Worm (Caenorhabditis elegans) whole organism, L1 larva: ENCODE measurements around the gene ucr-1.

Experiments
- Y116A8C.19 ChIP-seq: sonication (generic microtip); optimal IDR thresholded peaks from 2 replicates; lab custom pipeline; 2016; ENCODE audit warnings: missing compliant biosample characterization, missing genetic modification characterization, borderline replicate concordance
- aha-1 ChIP-seq: fragments of 150-350 bp; optimal IDR thresholded peaks from 2 replicates; lab custom pipeline; 2014; ENCODE audit warnings: missing biosample characterization, missing genetic modification characterization
- alr-1 ChIP-seq: fragments of 200-800 bp; sonication (Bioruptor generic); optimal IDR thresholded peaks from 2 replicates; lab custom pipeline; 2018; ENCODE audit warnings: borderline replicate concordance, mild to moderate bottlenecking, missing genetic modification characterization, missing compliant biosample characterization
- aly-2 ChIP-seq: fragments of 150-350 bp; optimal IDR thresholded peaks from 2 replicates; lab custom pipeline; 2014; ENCODE audit warnings: missing biosample characterization, missing genetic modification characterization
- blmp-1 ChIP-seq: fragments of 150-350 bp; optimal IDR thresholded peaks from 2 replicates; lab custom pipeline; 2014; ENCODE audit warnings: missing biosample characterization, missing genetic modification characterization
- ceh-63 ChIP-seq: fragments of 200-800 bp; sonication (Bioruptor generic); optimal IDR thresholded peaks from 2 replicates; lab custom pipeline; 2018; ENCODE audit warnings: mild to moderate bottlenecking, missing genetic modification characterization, missing compliant biosample characterization
- ceh-8 ChIP-seq: fragments of 200-800 bp; sonication (Bioruptor generic); optimal IDR thresholded peaks from 2 replicates; lab custom pipeline; 2018; ENCODE audit warnings: mild to moderate bottlenecking, missing genetic modification characterization, moderate library complexity, missing compliant biosample characterization
- ceh-82 ChIP-seq, 3 experiments: fragments of 150-350 bp in 1 of 3; sonication (generic microtip) in 2 of 3; optimal IDR thresholded peaks; 2 replicates each; lab custom pipeline; 2014 to 2017; ENCODE audit warnings: missing biosample characterization in 3 of 3, missing genetic modification characterization in 3 of 3
- ceh-88 ChIP-seq: fragments of 200-800 bp; sonication (Bioruptor generic); IDR thresholded peaks from 2 replicates; pipeline ENCODE4 v1.3.6; 2022; ENCODE audit warnings: missing genetic modification characterization, missing compliant biosample characterization
- ceh-90 ChIP-seq: sonication (generic microtip); optimal IDR thresholded peaks from 2 replicates; lab custom pipeline; 2016; ENCODE audit warnings: missing genetic modification characterization, missing compliant biosample characterization
- ces-1 ChIP-seq: fragments of 150-350 bp; optimal IDR thresholded peaks from 2 replicates; lab custom pipeline; 2014; ENCODE audit warnings: missing biosample characterization, missing genetic modification reagents, missing genetic modification characterization
- dsc-1 ChIP-seq: sonication (generic microtip); optimal IDR thresholded peaks from 2 replicates; lab custom pipeline; 2016; ENCODE audit warnings: mild to moderate bottlenecking, missing genetic modification characterization, missing compliant biosample characterization
- efl-3 ChIP-seq: fragments of 200-800 bp; sonication (Bioruptor generic); optimal IDR thresholded peaks from 2 replicates; lab custom pipeline; 2018; ENCODE audit warnings: mild to moderate bottlenecking, missing genetic modification characterization, missing compliant biosample characterization
- egl-27 ChIP-seq, 2 experiments: fragments of 150-350 bp in 1 of 2; sonication (generic microtip); optimal IDR thresholded peaks; 3 replicates each; lab custom pipeline; 2017 to 2018; ENCODE audit warnings: missing biosample characterization in 2 of 2, missing genetic modification characterization in 2 of 2, missing genetic modification reagents in 2 of 2
- ets-5 ChIP-seq: fragments of 200-800 bp; sonication (Bioruptor generic); IDR thresholded peaks from 2 replicates; pipeline ENCODE4 v1.3.6; 2022; ENCODE audit warnings: missing genetic modification characterization, missing compliant biosample characterization
- fkh-10 ChIP-seq: sonication (generic microtip); optimal IDR thresholded peaks from 2 replicates; lab custom pipeline; 2017; ENCODE audit warnings: missing biosample characterization, missing genetic modification reagents, missing genetic modification characterization
- fkh-4 ChIP-seq: sonication (generic microtip); optimal IDR thresholded peaks from 2 replicates; lab custom pipeline; 2016; ENCODE audit warnings: missing compliant biosample characterization, missing genetic modification characterization, borderline replicate concordance
- fkh-8 ChIP-seq: sonication (generic microtip); optimal IDR thresholded peaks from 2 replicates; lab custom pipeline; 2016; ENCODE audit warnings: mild to moderate bottlenecking, missing genetic modification characterization, missing compliant biosample characterization
- grh-1 ChIP-seq: fragments of 200-800 bp; sonication (Bioruptor generic); IDR thresholded peaks from 2 replicates; pipeline ENCODE4 v1.3.6; 2022; ENCODE audit warnings: missing genetic modification reagents, missing genetic modification characterization, missing compliant biosample characterization
- hlh-17 ChIP-seq: fragments of 200-800 bp; sonication (Bioruptor generic); optimal IDR thresholded peaks from 2 replicates; lab custom pipeline; 2018; ENCODE audit warnings: missing genetic modification characterization, mild to moderate bottlenecking, missing compliant biosample characterization, moderate library complexity, borderline replicate concordance
- hpl-2 ChIP-seq: fragments of 150-350 bp; optimal IDR thresholded peaks from 2 replicates; lab custom pipeline; 2014; ENCODE audit warnings: missing biosample characterization, missing genetic modification reagents, missing genetic modification characterization
- isw-1 ChIP-seq: fragments of 200-800 bp; sonication (Bioruptor generic); IDR thresholded peaks from 2 replicates; pipeline ENCODE4 v1.3.6; 2022; ENCODE audit warnings: missing genetic modification characterization, missing compliant biosample characterization
- jun-1 ChIP-seq: fragments of 150-350 bp; optimal IDR thresholded peaks from 2 replicates; lab custom pipeline; 2014; ENCODE audit warnings: missing biosample characterization, missing genetic modification reagents, missing genetic modification characterization
- lin-14 ChIP-seq: fragments of 200-800 bp; sonication (Bioruptor generic); optimal IDR thresholded peaks from 2 replicates; lab custom pipeline; 2018; ENCODE audit warnings: mild to moderate bottlenecking, missing genetic modification characterization, moderate library complexity, missing compliant biosample characterization
- lin-15B ChIP-seq: fragments of 150-350 bp; sonication (generic microtip); optimal IDR thresholded peaks from 3 replicates; lab custom pipeline; 2014; ENCODE audit warnings: missing biosample characterization, missing genetic modification characterization
- lin-35 ChIP-seq, 2 experiments: fragments of 150-350 bp; optimal IDR thresholded peaks; 2 replicates each; lab custom pipeline; 2014; ENCODE audit warnings: missing biosample characterization in 2 of 2, missing genetic modification characterization in 2 of 2, missing genetic modification reagents in 2 of 2
- lin-39 ChIP-seq: fragments of 150-350 bp; optimal IDR thresholded peaks from 2 replicates; lab custom pipeline; 2014; ENCODE audit warnings: missing biosample characterization, missing genetic modification reagents, missing genetic modification characterization
- lsy-2 ChIP-seq, 2 experiments: fragments of 150-350 bp; optimal IDR thresholded peaks; 2 replicates each; lab custom pipeline; 2014; ENCODE audit warnings: missing biosample characterization in 2 of 2, missing genetic modification characterization in 2 of 2
- mab-9 ChIP-seq: fragments of 200-800 bp; sonication (Bioruptor generic); IDR thresholded peaks from 2 replicates; pipeline ENCODE4 v1.3.6; 2022; ENCODE audit warnings: missing genetic modification reagents, missing genetic modification characterization, missing compliant biosample characterization
- mef-2 ChIP-seq: fragments of 150-350 bp; optimal IDR thresholded peaks from 2 replicates; lab custom pipeline; 2014; ENCODE audit warnings: missing biosample characterization, missing genetic modification characterization
- mep-1 ChIP-seq: fragments of 150-350 bp; optimal IDR thresholded peaks from 2 replicates; lab custom pipeline; 2014; ENCODE audit warnings: missing biosample characterization, missing genetic modification characterization
- nhr-11 ChIP-seq: fragments of 150-350 bp; optimal IDR thresholded peaks from 2 replicates; lab custom pipeline; 2014; ENCODE audit warnings: missing biosample characterization, missing genetic modification characterization
- nhr-12 ChIP-seq: sonication (generic microtip); optimal IDR thresholded peaks from 2 replicates; lab custom pipeline; 2017; ENCODE audit warnings: missing biosample characterization, missing genetic modification characterization
- nhr-19 ChIP-seq: fragments of 200-800 bp; sonication (Bioruptor generic); conservative IDR thresholded peaks from 2 replicates; pipeline ENCODE4 v1.3.6; 2022; ENCODE audit warnings: missing genetic modification characterization, missing compliant biosample characterization
- nhr-20 ChIP-seq: sonication (generic microtip); optimal IDR thresholded peaks from 2 replicates; lab custom pipeline; 2016; ENCODE audit warnings: mild to moderate bottlenecking, missing genetic modification characterization, missing compliant biosample characterization
- nhr-47 ChIP-seq: sonication (generic microtip); optimal IDR thresholded peaks from 2 replicates; lab custom pipeline; 2016; ENCODE audit warnings: mild to moderate bottlenecking, missing genetic modification characterization, moderate library complexity, missing compliant biosample characterization
- nhr-76 ChIP-seq: sonication (generic microtip); optimal IDR thresholded peaks from 2 replicates; lab custom pipeline; 2017; ENCODE audit warnings: missing biosample characterization, missing genetic modification characterization
- nhr-77 ChIP-seq: fragments of 150-350 bp; optimal IDR thresholded peaks from 2 replicates; lab custom pipeline; 2014; ENCODE audit warnings: missing biosample characterization, missing genetic modification characterization
- nhr-85 ChIP-seq: sonication (generic microtip); peaks from one replicate; lab custom pipeline; 2016; ENCODE audit warnings: missing genetic modification characterization, inconsistent platforms, missing compliant biosample characterization
- nhr-90 ChIP-seq: sonication (generic microtip); optimal IDR thresholded peaks from 2 replicates; lab custom pipeline; 2016; ENCODE audit warnings: mild to moderate bottlenecking, missing genetic modification characterization, missing compliant biosample characterization; ENCODE audit not compliant: poor library complexity
- pag-3 ChIP-seq: sonication (generic microtip); optimal IDR thresholded peaks from 2 replicates; lab custom pipeline; 2017; ENCODE audit warnings: missing genetic modification characterization, mild to moderate bottlenecking, missing compliant biosample characterization, antibody characterized with exemption, borderline replicate concordance; ENCODE audit not compliant: insufficient read depth
- pax-3 ChIP-seq: fragments of 200-800 bp; sonication (Bioruptor generic); optimal IDR thresholded peaks from 2 replicates; lab custom pipeline; 2018; ENCODE audit warnings: mild to moderate bottlenecking, missing genetic modification characterization, moderate library complexity, missing compliant biosample characterization
- skn-1 ChIP-seq: fragments of 150-350 bp; optimal IDR thresholded peaks from 2 replicates; lab custom pipeline; 2014; ENCODE audit warnings: missing biosample characterization, missing genetic modification characterization
- snu-23 ChIP-seq: sonication (generic microtip); optimal IDR thresholded peaks from 2 replicates; lab custom pipeline; 2016; ENCODE audit warnings: missing genetic modification characterization, missing compliant biosample characterization
- sptf-1 ChIP-seq: fragments of 150-350 bp; optimal IDR thresholded peaks from 2 replicates; lab custom pipeline; 2014; ENCODE audit warnings: missing biosample characterization, missing genetic modification characterization
- swsn-7 ChIP-seq: sonication (generic microtip); optimal IDR thresholded peaks from 2 replicates; lab custom pipeline; 2016; ENCODE audit warnings: missing genetic modification characterization, missing compliant biosample characterization
- tlp-1 ChIP-seq: fragments of 150-350 bp; optimal IDR thresholded peaks from 2 replicates; lab custom pipeline; 2014; ENCODE audit warnings: missing biosample characterization, missing genetic modification characterization
- unc-130 ChIP-seq: fragments of 150-350 bp; optimal IDR thresholded peaks from 2 replicates; lab custom pipeline; 2017; ENCODE audit warnings: missing biosample characterization, missing genetic modification characterization, inconsistent platforms
- vab-15 ChIP-seq: sonication (generic microtip); optimal IDR thresholded peaks from 2 replicates; lab custom pipeline; 2017; ENCODE audit warnings: missing genotype, mild to moderate bottlenecking, missing genetic modification characterization, missing compliant biosample characterization
- xbp-1 ChIP-seq: sonication (generic microtip); optimal IDR thresholded peaks from 2 replicates; lab custom pipeline; 2016; ENCODE audit warnings: missing genetic modification characterization, missing compliant biosample characterization
- ztf-11 ChIP-seq, 2 experiments: sonication (generic microtip); optimal IDR thresholded peaks; 2 replicates each; lab custom pipeline; 2016 to 2017; ENCODE audit warnings: missing genetic modification characterization in 2 of 2, missing biosample characterization in 1 of 2, missing compliant biosample characterization in 1 of 2
- ztf-4 ChIP-seq: fragments of 150-350 bp; optimal IDR thresholded peaks from 2 replicates; lab custom pipeline; 2014; ENCODE audit warnings: missing biosample characterization, missing genetic modification characterization

The ucr-1 gene

ce11 chrIII:5552072-5552667 lies 39.8 kb upstream of the ucr-1 start, which contains the start of gene F09F7.6 (continued):
- TF ChIP-seq pag-3 (tag; lab: Kevin White, UChicago) (no peak), lin-35 (GFP tag; optimal IDR thresholded peaks at IDR 0.05; lab: Kevin White, UChicago) (peak; percentile 41 to 81), jun-1 (tag; lab: Kevin White, UChicago) (no peak), snu-23 (GFP tag; lab: Kevin White, UChicago) (peak; percentile 93), mab-9 (GFP tag; lab: Robert Waterston, UW) (no peak), fkh-10 (GFP tag; lab: Kevin White, UChicago) (no peak), lin-15B (tag; lab: Kevin White, UChicago) (no peak), lsy-2 (tag; optimal IDR thresholded peaks at IDR 0.05; lab: Kevin White, UChicago) (peak; percentile 57 to 63), ztf-4 (peak; percentile 51), Y116A8C.19 (tag; lab: Kevin White, UChicago) (no peak), lin-14 (GFP tag; lab: Kevin White, UChicago) (peak; percentile 89), dsc-1 (tag; lab: Kevin White, UChicago) (peak; percentile 41), ces-1 (GFP tag; lab: Kevin White, UChicago) (no peak), xbp-1 (tag; lab: Kevin White, UChicago) (peak; percentile 27), mep-1 (peak; percentile 18), swsn-7 (tag; lab: Kevin White, UChicago) (peak; percentile 46), tlp-1 (tag; lab: Kevin White, UChicago) (no peak), grh-1 (GFP tag; lab: Robert Waterston, UW) (peak; percentile 53; the same call in 1 of the 2 replicates), fkh-4 (tag; lab: Kevin White, UChicago) (no peak), efl-3 (GFP tag; lab: Kevin White, UChicago) (no peak), mef-2 (no peak), ceh-90 (tag; lab: Kevin White, UChicago) (no peak), unc-130 (tag; lab: Kevin White, UChicago) (peak; percentile 89), hpl-2 (GFP tag; lab: Kevin White, UChicago) (no peak), nhr-47 (tag; lab: Kevin White, UChicago) (peak; percentile 62), nhr-12 (tag; lab: Kevin White, UChicago) (no peak), nhr-85 (peak; percentile 98), nhr-19 (GFP tag; lab: Robert Waterston, UW) (peak; percentile 98), isw-1 (no peak), nhr-76 (no peak), ceh-63 (GFP tag; lab: Kevin White, UChicago) (no peak), blmp-1 (tag; lab: Kevin White, UChicago) (peak; percentile 44), fkh-8 (tag; lab: Kevin White, UChicago) (no peak), skn-1 (tag; lab: Kevin White, UChicago) (no peak), nhr-77 (no peak), alr-1 (tag; lab: Kevin White, UChicago) (no peak), lin-39 (tag; lab: Kevin White, UChicago) (peak; percentile 25), ets-5 (no peak), nhr-20 (tag; lab: Kevin White, UChicago) (peak; percentile 97), aly-2 (no peak), vab-15 (tag; lab: Kevin White, UChicago) (peak; percentile 50), ceh-88 (GFP tag; lab: Robert Waterston, UW) (no peak), hlh-17 (GFP tag; lab: Kevin White, UChicago) (no peak), aha-1 (tag; lab: Kevin White, UChicago) (no peak), ceh-8 (GFP tag; lab: Kevin White, UChicago) (no peak), ztf-11 (tag; optimal IDR thresholded peaks at IDR 0.05; lab: Kevin White, UChicago) (no peak), nhr-11 (tag; lab: Kevin White, UChicago) (no peak), ceh-82 (tag; optimal IDR thresholded peaks at IDR 0.05; lab: Kevin White, UChicago) (no peak), sptf-1 (tag; lab: Kevin White, UChicago) (no peak), pax-3 (tag; lab: Kevin White, UChicago) (no peak), nhr-90 (tag; lab: Kevin White, UChicago) (peak; percentile 81), egl-27 (tag; optimal IDR thresholded peaks at IDR 0.05; lab: Kevin White, UChicago) (no peak)
